Worm (Caenorhabditis elegans): ENCODE measurements around the gene slcr-46.1.

Gene slcr-46.1

ce11 chrX:4657577-4657976 is 25.4 kb downstream of the slcr-46.1 start:
- TF ChIP-seq skn-1 (tag; optimal IDR thresholded peaks at IDR 0.05): no peak
- no peak for TF ChIP-seq php-3 (GFP tag; IDR thresholded peaks at IDR 0.05)
- TF ChIP-seq nhr-28 (tag; optimal IDR thresholded peaks at IDR 0.05): no peak
- no peak for TF ChIP-seq Y105C5A.15 (GFP tag; IDR thresholded peaks at IDR 0.05)
- no peak for TF ChIP-seq ces-1 (GFP tag; optimal IDR thresholded peaks at IDR 0.05)
- no peak for TF ChIP-seq zip-11 (GFP tag; IDR thresholded peaks at IDR 0.05)
- no peak for TF ChIP-seq nhr-48 (tag; optimal IDR thresholded peaks at IDR 0.05)
- TF ChIP-seq R02D3.7 (tag; optimal IDR thresholded peaks at IDR 0.05): no peak
- no peak for TF ChIP-seq nhr-41 (GFP tag; IDR thresholded peaks at IDR 0.05)
- no peak for TF ChIP-seq dve-1 (tag; optimal IDR thresholded peaks at IDR 0.05; ENCODE audit: insufficient read depth)

- peak in 1 of 2 experiments; percentile 44 for TF ChIP-seq unc-62 (GFP tag; optimal IDR thresholded peaks at IDR 0.05 in 1 of 2)
- no peak for TF ChIP-seq unc-62 (tag; optimal IDR thresholded peaks at IDR 0.05)
- TF ChIP-seq aha-1 (tag): peak; percentile 38
- no peak for TF ChIP-seq jun-1 (tag; optimal IDR thresholded peaks at IDR 0.05)
These were observed 26.1 kb downstream of the slcr-46.1 start for ce11 chrX:4658303-4658702.

DNA sequence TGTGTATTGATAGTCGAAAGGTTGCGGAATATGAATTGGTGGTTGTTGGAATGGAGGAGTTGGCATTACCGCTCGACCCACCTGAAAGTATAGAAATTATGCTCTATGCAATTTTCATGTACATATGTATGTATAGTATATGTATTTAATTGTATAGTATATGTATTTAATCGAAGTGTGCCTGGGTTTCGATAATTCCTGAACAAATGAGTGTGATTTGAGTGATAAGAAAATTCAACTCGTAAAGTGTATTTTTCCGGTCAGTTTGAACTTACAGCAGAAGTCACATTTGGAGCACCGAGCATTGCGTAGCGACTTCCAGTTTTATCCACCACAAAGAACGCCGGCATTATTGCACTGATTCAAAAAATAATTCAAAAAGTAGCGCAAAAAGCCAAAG is 26.5 kb downstream of the slcr-46.1 start:
- TF ChIP-seq zfp-3 (GFP tag; conservative IDR thresholded peaks at IDR 0.05): no peak
- TF ChIP-seq spr-1 (tag; optimal IDR thresholded peaks at IDR 0.05): no peak
- TF ChIP-seq attf-4 (tag; optimal IDR thresholded peaks at IDR 0.05): no peak
- TF ChIP-seq fkh-10 (GFP tag; optimal IDR thresholded peaks at IDR 0.05): no peak
- TF ChIP-seq dmd-6 (GFP tag; IDR thresholded peaks at IDR 0.05): peak; percentile 37; the same call in 1 of the 2 replicates
- TF ChIP-seq dve-1 (tag; optimal IDR thresholded peaks at IDR 0.05; ENCODE audit: insufficient read depth): peak; percentile 6
- TF ChIP-seq hif-1 (tag; optimal IDR thresholded peaks at IDR 0.05): no peak
- TF ChIP-seq hlh-11 (tag; optimal IDR thresholded peaks at IDR 0.05): peak; percentile 24
- no peak for TF ChIP-seq unc-130 (GFP tag; optimal IDR thresholded peaks at IDR 0.05)
- no peak for TF ChIP-seq nhr-10 (tag; optimal IDR thresholded peaks at IDR 0.05)
- no peak for TF ChIP-seq fos-1 (tag; optimal IDR thresholded peaks at IDR 0.05)
- no peak for TF ChIP-seq ceh-44 (GFP tag; IDR thresholded peaks at IDR 0.05)
- TF ChIP-seq Y5F2A.4 (GFP tag; optimal IDR thresholded peaks at IDR 0.05): no peak
- TF ChIP-seq nhr-28 (tag; optimal IDR thresholded peaks at IDR 0.05): peak; percentile 96
- no peak for TF ChIP-seq daf-19 (GFP tag; conservative IDR thresholded peaks at IDR 0.05)
- peak; percentile 24 for TF ChIP-seq nhr-102 (tag; optimal IDR thresholded peaks at IDR 0.05)
- no peak for TF ChIP-seq zip-2 (tag; optimal IDR thresholded peaks at IDR 0.05)
- peak; percentile 4 for TF ChIP-seq pqm-1 (tag; optimal IDR thresholded peaks at IDR 0.05)
- no peak for TF ChIP-seq ceh-32 (tag; optimal IDR thresholded peaks at IDR 0.05; ENCODE audit: poor library complexity)

DNA sequence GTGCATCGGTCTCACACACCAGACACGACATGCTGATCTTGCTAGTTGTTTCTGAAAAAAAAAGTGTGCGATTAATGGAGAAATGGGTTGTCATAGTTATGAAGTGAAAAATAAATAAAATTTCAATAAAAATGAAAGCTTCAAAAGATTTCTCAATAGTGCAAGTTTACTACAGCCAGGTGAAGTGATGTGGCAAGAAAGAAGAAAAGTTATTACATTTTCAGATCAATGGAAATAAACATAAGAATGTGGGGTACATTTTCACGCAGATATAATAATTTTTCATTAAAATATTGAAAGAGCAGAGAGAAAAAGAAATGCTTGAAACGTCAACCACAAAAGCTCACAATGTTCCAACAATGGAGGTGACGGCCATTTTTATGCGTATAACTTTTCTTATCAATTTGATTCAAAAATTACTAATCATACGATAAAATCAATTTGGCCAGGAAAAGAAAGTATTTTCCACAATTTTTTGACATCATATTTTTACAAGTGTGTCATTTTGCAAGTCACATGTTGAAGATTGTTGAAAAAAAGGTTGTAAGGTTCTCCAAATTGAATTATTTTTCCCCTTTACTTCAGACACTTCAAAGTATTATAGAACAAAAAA is 28.2 kb downstream of the slcr-46.1 start, which contains the start of gene nhr-45:
Gene nhr-45, minus strand, starts transcription at position 51 of the 613 bp plus-strand sequence.
- TF ChIP-seq nhr-28 (tag; optimal IDR thresholded peaks at IDR 0.05) (peak; percentile 25), lsy-2 (tag; optimal IDR thresholded peaks at IDR 0.05) (peak in 1 of 2 experiments; percentile 13), pqm-1 (tag; optimal IDR thresholded peaks at IDR 0.05) (peak; percentile 26), T20F7.1 (GFP tag; optimal IDR thresholded peaks at IDR 0.05) (peak; percentile 34), nhr-77 (tag; optimal IDR thresholded peaks at IDR 0.05) (peak; percentile 24), mxl-3 (GFP tag; optimal IDR thresholded peaks at IDR 0.05) (no peak), dmd-6 (GFP tag; IDR thresholded peaks at IDR 0.05) (peak; percentile 42; the same call in 1 of the 2 replicates), aly-2 (tag; optimal IDR thresholded peaks at IDR 0.05) (no peak), aha-1 (tag) (no peak)

All from whole organism, L4 larva.